Fruit fly (Drosophila melanogaster) whole organism, prepupa: ENCODE measurements around the gene CrebA.

Experiments used
- CG10631 ChIP-seq: fragments of 200-800 bp; sonication (Bioruptor generic); optimal IDR thresholded peaks from 2 replicates; lab custom pipeline; 2016; ENCODE audit warnings: missing biosample characterization, missing genetic modification characterization
- CG10669 ChIP-seq: fragments of 200-800 bp; sonication (Bioruptor generic); optimal IDR thresholded peaks from 3 replicates; lab custom pipeline; 2018; ENCODE audit warnings: missing biosample characterization, mild to moderate bottlenecking, missing genetic modification characterization, moderate library complexity
- CG11294 ChIP-seq: fragments of 200-800 bp; sonication (Bioruptor generic); IDR thresholded peaks from 2 replicates; pipeline ENCODE4 v1.3.6; 2022; ENCODE audit warnings: missing biosample characterization, missing genetic modification characterization
- CG15336 ChIP-seq: fragments of 200-800 bp; sonication (Bioruptor generic); IDR thresholded peaks from 2 replicates; pipeline ENCODE4 v1.3.6; 2022; ENCODE audit warnings: missing biosample characterization, missing genetic modification characterization
- CG16779 ChIP-seq: fragments of 200-800 bp; sonication (Bioruptor generic); optimal IDR thresholded peaks from 3 replicates; lab custom pipeline; 2017; ENCODE audit warnings: missing biosample characterization, mild to moderate bottlenecking, missing genetic modification characterization
- CG3032 ChIP-seq: fragments of 200-800 bp; optimal IDR thresholded peaks from 2 replicates; lab custom pipeline; 2019; ENCODE audit warnings: missing biosample characterization, mild to moderate bottlenecking, missing genetic modification characterization, moderate library complexity
- CG31627 ChIP-seq: fragments of 200-800 bp; sonication (Bioruptor generic); optimal IDR thresholded peaks from 3 replicates; lab custom pipeline; 2016; ENCODE audit warnings: missing biosample characterization, missing genetic modification characterization
- CG32006 ChIP-seq: fragments of 200-800 bp; sonication (Bioruptor generic); optimal IDR thresholded peaks from 3 replicates; lab custom pipeline; 2017; ENCODE audit warnings: missing biosample characterization, mild to moderate bottlenecking, missing genetic modification characterization
- CG3919 ChIP-seq: fragments of 200-800 bp; sonication (Bioruptor generic); optimal IDR thresholded peaks from 3 replicates; lab custom pipeline; 2016; ENCODE audit warnings: missing biosample characterization, missing genetic modification characterization
- CG4318 ChIP-seq: fragments of 200-800 bp; sonication (Bioruptor generic); optimal IDR thresholded peaks from 3 replicates; lab custom pipeline; 2017; ENCODE audit warnings: missing biosample characterization, mild to moderate bottlenecking, missing genetic modification characterization
- CG6163 ChIP-seq: fragments of 200-800 bp; sonication (Bioruptor generic); IDR thresholded peaks from 3 replicates; pipeline ENCODE4 v1.3.6; 2022; ENCODE audit warnings: missing biosample characterization, missing genetic modification characterization
- CG6792 ChIP-seq: fragments of 200-800 bp; sonication (Bioruptor generic); optimal IDR thresholded peaks from 3 replicates; lab custom pipeline; 2016; ENCODE audit warnings: missing biosample characterization, missing genetic modification characterization
- CG6808 ChIP-seq: fragments of 200-800 bp; sonication (Bioruptor generic); optimal IDR thresholded peaks from 3 replicates; lab custom pipeline; 2017; ENCODE audit warnings: missing biosample characterization, missing genetic modification characterization, mild to moderate bottlenecking, moderate library complexity, missing genetic modification reagents
- CG6854 ChIP-seq: fragments of 200-800 bp; sonication (Bioruptor generic); optimal IDR thresholded peaks from 2 replicates; lab custom pipeline; 2017; ENCODE audit warnings: missing biosample characterization, mild to moderate bottlenecking, missing genetic modification characterization
- CG7368 ChIP-seq: fragments of 200-800 bp; sonication (Bioruptor generic); optimal IDR thresholded peaks from 3 replicates; lab custom pipeline; 2016; ENCODE audit warnings: missing biosample characterization, missing genetic modification characterization
- CG8632 ChIP-seq: fragments of 200-800 bp; sonication (Bioruptor generic); optimal IDR thresholded peaks from 3 replicates; lab custom pipeline; 2016; ENCODE audit warnings: missing biosample characterization, missing genetic modification characterization
- CG9139 ChIP-seq: fragments of 200-800 bp; sonication (Bioruptor generic); optimal IDR thresholded peaks from 3 replicates; lab custom pipeline; 2017; ENCODE audit warnings: missing biosample characterization, mild to moderate bottlenecking, missing genetic modification characterization
- Eip75B ChIP-seq: fragments of 200-800 bp; sonication (Bioruptor generic); optimal IDR thresholded peaks from 3 replicates; lab custom pipeline; 2016; ENCODE audit warnings: missing biosample characterization, missing genetic modification characterization
- Ets96B ChIP-seq: fragments of 200-800 bp; optimal IDR thresholded peaks from 2 replicates; lab custom pipeline; 2019; ENCODE audit warnings: missing biosample characterization, mild to moderate bottlenecking, missing genetic modification characterization, moderate library complexity
- Gug ChIP-seq: fragments of 200-800 bp; sonication (Bioruptor generic); IDR thresholded peaks from 2 replicates; pipeline ENCODE4 v1.3.6; 2022; ENCODE audit warnings: missing biosample characterization, missing genetic modification characterization
- Hr38 ChIP-seq: sonication (Bioruptor generic); optimal IDR thresholded peaks from 2 replicates; lab custom pipeline; 2016; ENCODE audit warnings: missing biosample characterization, missing genetic modification characterization
- Hr39 ChIP-seq: fragments of 200-800 bp; sonication (Bioruptor generic); optimal IDR thresholded peaks from 2 replicates; lab custom pipeline; 2016; ENCODE audit warnings: missing biosample characterization, missing genetic modification characterization
- Hr4 ChIP-seq: fragments of 200-800 bp; sonication (Bioruptor generic); optimal IDR thresholded peaks from 3 replicates; lab custom pipeline; 2016; ENCODE audit warnings: missing biosample characterization, missing genetic modification characterization
- Lpt ChIP-seq: fragments of 200-800 bp; sonication (Bioruptor generic); optimal IDR thresholded peaks from 3 replicates; lab custom pipeline; 2016; ENCODE audit warnings: missing biosample characterization, missing genetic modification characterization
- Met ChIP-seq: fragments of 200-800 bp; sonication (Bioruptor generic); optimal IDR thresholded peaks from 3 replicates; lab custom pipeline; 2016; ENCODE audit warnings: missing biosample characterization, missing genetic modification characterization
- Smox ChIP-seq: fragments of 200-800 bp; sonication (Bioruptor generic); optimal IDR thresholded peaks from 3 replicates; lab custom pipeline; 2016; ENCODE audit warnings: missing biosample characterization, missing genetic modification characterization
- Sox102F ChIP-seq: fragments of 200-800 bp; sonication (Bioruptor generic); optimal IDR thresholded peaks from 2 replicates; lab custom pipeline; 2016; ENCODE audit warnings: missing biosample characterization, mild to moderate bottlenecking, missing genetic modification characterization
- Sox14 ChIP-seq: fragments of 200-800 bp; sonication (Bioruptor generic); optimal IDR thresholded peaks from 3 replicates; lab custom pipeline; 2016; ENCODE audit warnings: missing biosample characterization, missing genetic modification characterization
- Sox15 ChIP-seq: fragments of 200-800 bp; sonication (Bioruptor generic); optimal IDR thresholded peaks from 3 replicates; lab custom pipeline; 2016; ENCODE audit warnings: missing biosample characterization, missing genetic modification characterization
- achi ChIP-seq: fragments of 200-800 bp; sonication (Bioruptor generic); optimal IDR thresholded peaks from 3 replicates; lab custom pipeline; 2016; ENCODE audit warnings: missing biosample characterization, missing genetic modification characterization
- cyc ChIP-seq: fragments of 200-800 bp; sonication (Bioruptor generic); optimal IDR thresholded peaks from 3 replicates; lab custom pipeline; 2016; ENCODE audit warnings: missing biosample characterization, missing genetic modification characterization
- dac ChIP-seq: fragments of 200-800 bp; sonication (Bioruptor generic); optimal IDR thresholded peaks from 2 replicates; lab custom pipeline; 2017; ENCODE audit warnings: missing biosample characterization, mild to moderate bottlenecking, missing genetic modification characterization
- dsx ChIP-seq: fragments of 200-800 bp; optimal IDR thresholded peaks from 3 replicates; lab custom pipeline; 2019; ENCODE audit warnings: missing biosample characterization, mild to moderate bottlenecking, missing genetic modification characterization, moderate library complexity; ENCODE audit not compliant: poor library complexity, severe bottlenecking
- esn ChIP-seq: fragments of 200-800 bp; sonication (Bioruptor generic); optimal IDR thresholded peaks from 2 replicates; lab custom pipeline; 2016; ENCODE audit warnings: missing biosample characterization, mild to moderate bottlenecking, missing genetic modification characterization, moderate library complexity
- fd85E ChIP-seq: fragments of 200-800 bp; sonication (Bioruptor generic); optimal IDR thresholded peaks from 3 replicates; lab custom pipeline; 2016; ENCODE audit warnings: missing biosample characterization, missing genetic modification characterization
- fkh ChIP-seq: fragments of 200-800 bp; sonication (Bioruptor generic); optimal IDR thresholded peaks from 3 replicates; lab custom pipeline; 2017; ENCODE audit warnings: missing biosample characterization, mild to moderate bottlenecking, missing genetic modification characterization, moderate library complexity
- salr ChIP-seq, 2 experiments: fragments of 200-800 bp; sonication (Bioruptor generic); optimal IDR thresholded peaks; 3 replicates each; lab custom pipeline; 2016 to 2018; ENCODE audit warnings: missing biosample characterization in 2 of 2, missing genetic modification characterization in 2 of 2, mild to moderate bottlenecking in 1 of 2
- spab ChIP-seq: fragments of 200-800 bp; sonication (Bioruptor generic); optimal IDR thresholded peaks from 2 replicates; lab custom pipeline; 2017; ENCODE audit warnings: missing biosample characterization, mild to moderate bottlenecking, missing genetic modification characterization, missing genetic modification reagents
- svp ChIP-seq: fragments of 200-800 bp; sonication (Bioruptor generic); peaks from one replicate; lab custom pipeline; 2016; ENCODE audit warnings: missing biosample characterization, missing genetic modification characterization
- topi ChIP-seq: fragments of 200-800 bp; sonication (Bioruptor generic); optimal IDR thresholded peaks from 3 replicates; lab custom pipeline; 2016; ENCODE audit warnings: missing biosample characterization, missing genetic modification characterization
- vri ChIP-seq: fragments of 200-800 bp; sonication (Bioruptor generic); optimal IDR thresholded peaks from 3 replicates; lab custom pipeline; 2016; ENCODE audit warnings: missing biosample characterization, mild to moderate bottlenecking, missing genetic modification characterization

Gene CrebA

dm6 chr3L:15516440-15516839 lies 18.8 kb upstream of the CrebA start:
- no peak for TF ChIP-seq CG15336 (GFP tag; lab: Robert Waterston, UW)

- no peak for TF ChIP-seq CG6854 (GFP tag; lab: Kevin White, UChicago)
- no peak for TF ChIP-seq CG8632 (GFP tag; lab: Kevin White, UChicago)
- TF ChIP-seq Hr4 = no peak
- no peak for TF ChIP-seq fkh
- no peak for TF ChIP-seq CG3032 (tag; lab: Kevin White, UChicago)
- no peak for TF ChIP-seq CG4318 (GFP tag; lab: Kevin White, UChicago)
- no peak for TF ChIP-seq CG32006 (GFP tag; lab: Kevin White, UChicago)
- no peak for TF ChIP-seq svp
- no peak for TF ChIP-seq achi (GFP tag; lab: Kevin White, UChicago)
- TF ChIP-seq cyc (GFP tag; lab: Kevin White, UChicago) = no peak
- TF ChIP-seq CG3919 = no peak
- TF ChIP-seq Sox102F (GFP tag; lab: Kevin White, UChicago) = no peak
- TF ChIP-seq Hr38 (GFP tag; lab: Kevin White, UChicago) = no peak
- TF ChIP-seq Hr39 (GFP tag; lab: Kevin White, UChicago) = no peak
Observed at dm6 chr3L:15516956-15517355, 18.2 kb upstream of the CrebA start, which contains the start of gene CG13454. TSS of gene CG13454 (minus strand) at chr3L:15517056.

- TF ChIP-seq topi (GFP tag; lab: Kevin White, UChicago) (no peak), Sox14 (GFP tag; lab: Kevin White, UChicago) (no peak), CG6792 (GFP tag; lab: Kevin White, UChicago) (no peak), salr (GFP tag; optimal IDR thresholded peaks at IDR 0.05; lab: Kevin White, UChicago) (no peak), Gug (GFP tag; lab: Robert Waterston, UW) (no peak), Hr39 (GFP tag; lab: Kevin White, UChicago) (no peak), Hr4 (no peak)
Observed at dm6 chr3L:15517508-15517907, 17.7 kb upstream of the CrebA start.

DNA sequence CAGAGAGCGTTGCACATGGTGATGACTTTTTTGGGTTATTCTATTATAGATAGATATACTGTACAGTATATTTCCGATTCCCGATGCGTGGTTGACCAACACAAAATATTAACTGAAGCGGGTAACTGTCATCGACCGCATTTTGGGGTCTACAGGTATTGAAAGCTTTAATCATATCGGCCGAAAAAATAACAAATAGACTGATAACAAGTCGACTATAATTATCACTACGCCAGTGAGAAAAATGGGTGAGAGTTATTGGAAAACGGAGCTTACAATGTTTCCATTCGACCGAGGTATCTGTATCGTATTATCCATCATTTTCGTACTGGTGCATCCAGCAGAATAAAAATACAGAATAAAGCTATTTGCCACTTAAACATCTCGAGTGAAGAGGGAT lies 16.9 kb upstream of the CrebA start:
- TF ChIP-seq CG16779 (no peak), achi (GFP tag; lab: Kevin White, UChicago) (no peak), vri (peak; percentile 38), spab (GFP tag; lab: Kevin White, UChicago) (no peak)

dm6 chr3L:15519492-15519891 lies 15.7 kb upstream of the CrebA start, which contains the start of gene mex1:
TSS of gene mex1 (minus strand) at chr3L:15519592.
- TF ChIP-seq dac (no peak), esn (GFP tag; lab: Kevin White, UChicago) (no peak), CG7368 (GFP tag; lab: Kevin White, UChicago) (no peak), fd85E (GFP tag; lab: Kevin White, UChicago) (no peak)

- TF ChIP-seq CG9139 (GFP tag; lab: Kevin White, UChicago) (no peak), CG10669 (no peak), Met (GFP tag; lab: Kevin White, UChicago) (no peak), Sox15 (GFP tag; lab: Kevin White, UChicago) (no peak)
- TF ChIP-seq, all 60 proteins: peak for 0
Observed at dm6 chr3L:15519920-15520319, 15.3 kb upstream of the CrebA start.

- TF ChIP-seq CG11294 (GFP tag; lab: Robert Waterston, UW) (no peak), CG6163 (GFP tag; lab: Robert Waterston, UW) (no peak), CG8632 (GFP tag; lab: Kevin White, UChicago) (no peak), Ets96B (tag; lab: Kevin White, UChicago) (no peak), CG10631 (GFP tag; lab: Kevin White, UChicago) (no peak), dsx (GFP tag; lab: Kevin White, UChicago) (no peak), Lpt (GFP tag; lab: Kevin White, UChicago) (no peak), Hr4 (no peak), Smox (no peak), CG15336 (GFP tag; lab: Robert Waterston, UW) (no peak), Sox102F (GFP tag; lab: Kevin White, UChicago) (no peak), CG6808 (GFP tag; lab: Kevin White, UChicago) (no peak), CG31627 (GFP tag; lab: Kevin White, UChicago) (no peak), Eip75B (GFP tag; lab: Kevin White, UChicago) (no peak)
Observed at dm6 chr3L:15520320-15520719, 14.9 kb upstream of the CrebA start, which contains the start of gene yellow-k. TSS of gene yellow-k (plus strand) at chr3L:15520620.
